Fruit fly (Drosophila melanogaster): Measurements from ENCODE around the gene ppk8.

The ppk8 gene

DNA sequence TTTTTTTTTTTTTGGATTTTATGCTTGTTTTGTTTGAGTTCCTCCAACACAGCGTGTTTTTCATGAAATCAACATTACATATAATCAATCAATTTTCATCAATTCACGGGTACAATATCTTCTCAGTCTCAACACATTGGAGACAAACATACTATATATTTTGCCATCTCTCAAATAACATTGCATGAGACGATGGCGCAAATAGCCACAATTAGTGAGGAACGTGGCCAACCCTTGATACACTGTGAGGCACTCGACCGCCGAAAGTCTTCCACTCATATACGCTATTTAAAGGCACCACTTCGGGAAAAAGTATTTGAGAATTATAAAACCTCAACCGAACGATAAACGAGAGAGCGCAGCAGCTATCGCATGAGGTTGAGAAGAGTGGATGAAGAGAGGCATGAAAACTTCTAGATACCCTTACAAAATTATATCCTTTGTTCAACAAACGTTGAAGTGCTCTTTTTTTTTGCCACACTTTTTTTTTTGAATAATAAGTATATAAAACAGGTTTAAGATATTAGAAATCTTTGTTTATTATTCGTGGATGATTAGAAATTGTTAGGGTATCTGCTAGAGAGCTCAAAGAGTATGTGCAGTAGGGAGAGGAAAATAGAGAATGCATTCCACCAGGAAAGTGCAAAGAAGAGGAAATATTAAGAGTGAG is 11.6 kb upstream of the ppk8 start (continued):
- TF ChIP-seq usp (GFP tag; optimal IDR thresholded peaks at IDR 0.05) (no peak), al (GFP tag; IDR thresholded peaks at IDR 0.05) (0 out of 2 replicates have a peak, but pooled peaks have one; percentile 16), CG1529 (GFP tag; optimal IDR thresholded peaks at IDR 0.05) (peak; percentile 89), CG5953 (GFP tag; IDR thresholded peaks at IDR 0.05) (peak; percentile 90), unc-4 (GFP tag; IDR thresholded peaks at IDR 0.05; ENCODE audit: partially characterized antibody) (no peak), trem (tag; optimal IDR thresholded peaks at IDR 0.05) (peak; percentile 78), maf-S (GFP tag; optimal IDR thresholded peaks at IDR 0.05) (peak; percentile 17), CG11504 (tag; optimal IDR thresholded peaks at IDR 0.05) (peak; percentile 93), hkb (optimal IDR thresholded peaks at IDR 0.05) (no peak), hkb (GFP tag; IDR thresholded peaks at IDR 0.05) (peak; percentile 93), Opbp (GFP tag; IDR thresholded peaks at IDR 0.05; ENCODE audit: partially characterized antibody) (no peak; the same call in 1 of the 3 replicates), Hey (tag; optimal IDR thresholded peaks at IDR 0.05) (no peak), CG15601 (tag; optimal IDR thresholded peaks at IDR 0.05) (peak; percentile 93), sim (GFP tag; IDR thresholded peaks at IDR 0.05) (peak; percentile 77), CoRest (tag; optimal IDR thresholded peaks at IDR 0.05) (peak; percentile 91), sc (optimal IDR thresholded peaks at IDR 0.05) (no peak), sc (GFP tag; optimal IDR thresholded peaks at IDR 0.05) (peak; percentile 76), CG12236 (GFP tag; optimal IDR thresholded peaks at IDR 0.05) (peak; percentile 62), Dref (GFP tag; IDR thresholded peaks at IDR 0.05) (no peak), Sry-β (GFP tag; optimal IDR thresholded peaks at IDR 0.05) (peak; percentile 32), CG32767 (GFP tag; IDR thresholded peaks at IDR 0.05) (peak; percentile 85), da (GFP tag; optimal IDR thresholded peaks at IDR 0.05) (peak; percentile 47), Nf-YA (GFP tag; IDR thresholded peaks at IDR 0.05) (peak; percentile 85), D19B (GFP tag; optimal IDR thresholded peaks at IDR 0.05) (no peak), CG14014 (GFP tag; IDR thresholded peaks at IDR 0.05) (peak; percentile 43; the same call in 1 of the 2 replicates), pum (GFP tag; optimal IDR thresholded peaks at IDR 0.05) (peak; percentile 47), Dp (GFP tag; optimal IDR thresholded peaks at IDR 0.05) (no peak), CG7556 (GFP tag; optimal IDR thresholded peaks at IDR 0.05) (peak; percentile 88), CG2120 (GFP tag; optimal IDR thresholded peaks at IDR 0.05) (peak; percentile 44), HLHmδ (GFP tag; optimal IDR thresholded peaks at IDR 0.05) (no peak), CG7372 (GFP tag; IDR thresholded peaks at IDR 0.05) (0 out of 2 replicates have a peak, but pooled peaks have one; percentile 20), CG16779 (GFP tag; IDR thresholded peaks at IDR 0.05) (no peak), caup (GFP tag; optimal IDR thresholded peaks at IDR 0.05; ENCODE audit: severe bottlenecking) (peak; percentile 72), kay (GFP tag; optimal IDR thresholded peaks at IDR 0.05) (no peak), CG15073 (GFP tag; optimal IDR thresholded peaks at IDR 0.05) (peak; percentile 17), Asciz (GFP tag; optimal IDR thresholded peaks at IDR 0.05) (peak; percentile 89), CG1603 (tag; optimal IDR thresholded peaks at IDR 0.05) (no peak), CG4360 (GFP tag; IDR thresholded peaks at IDR 0.05) (no peak), Antp (GFP tag; optimal IDR thresholded peaks at IDR 0.05) (no peak), slbo (GFP tag; IDR thresholded peaks at IDR 0.05) (peak; percentile 57), dmrt11E (tag; optimal IDR thresholded peaks at IDR 0.05) (peak; percentile 92), tio (GFP tag; optimal IDR thresholded peaks at IDR 0.05) (peak; percentile 67), CTCF (GFP tag; optimal IDR thresholded peaks at IDR 0.05) (peak; percentile 2), CG18599 (GFP tag; optimal IDR thresholded peaks at IDR 0.05) (peak; percentile 76), hb (GFP tag; IDR thresholded peaks at IDR 0.05; ENCODE audit: partially characterized antibody) (0 out of 3 replicates have a peak, but pooled peaks have one; percentile 47), onecut (GFP tag; IDR thresholded peaks at IDR 0.05) (peak; percentile 82), CG4404 (GFP tag; IDR thresholded peaks at IDR 0.05) (peak; percentile 35), ara (GFP tag; IDR thresholded peaks at IDR 0.05) (peak; percentile 86), CG7987 (GFP tag; optimal IDR thresholded peaks at IDR 0.05) (peak; percentile 10), zfh2 (GFP tag; optimal IDR thresholded peaks at IDR 0.05) (no peak), CG9437 (GFP tag; optimal IDR thresholded peaks at IDR 0.05) (peak; percentile 82)
